Fruit fly (Drosophila melanogaster) whole organism, embryonic: ENCODE data around the gene CG43245.

Experiments
- Ada2b ChIP-seq: fragments of 200-800 bp; sonication (Bioruptor generic); IDR thresholded peaks from 2 replicates; pipeline ENCODE4 v1.3.6; 2022; ENCODE audit warnings: missing biosample characterization, missing genetic modification characterization
- BEAF-32 ChIP-seq: fragments of 200-800 bp; sonication (Bioruptor generic); optimal IDR thresholded peaks from 3 replicates; lab custom pipeline; 2017; ENCODE audit warnings: missing biosample characterization, missing genetic modification characterization, mild to moderate bottlenecking, moderate library complexity, missing genetic modification reagents
- CG1024 ChIP-seq: fragments of 200-800 bp; sonication (Bioruptor generic); IDR thresholded peaks from 2 replicates; pipeline ENCODE4 v1.3.6; 2022; ENCODE audit warnings: missing biosample characterization, missing genetic modification characterization
- CG10267 ChIP-seq: fragments of 200-800 bp; sonication (Bioruptor generic); optimal IDR thresholded peaks from 2 replicates; lab custom pipeline; 2018; ENCODE audit warnings: missing biosample characterization, mild to moderate bottlenecking, missing genetic modification characterization, moderate library complexity
- CG11504 ChIP-seq: fragments of 200-800 bp; sonication (Bioruptor generic); optimal IDR thresholded peaks from 3 replicates; lab custom pipeline; 2019; ENCODE audit warnings: missing biosample characterization, mild to moderate bottlenecking, missing genetic modification characterization, moderate library complexity
- CG12155 ChIP-seq: fragments of 200-800 bp; sonication (Bioruptor generic); optimal IDR thresholded peaks from 3 replicates; lab custom pipeline; 2016; ENCODE audit warnings: missing biosample characterization, missing genetic modification characterization
- CG12219 ChIP-seq: fragments of 200-800 bp; sonication (Bioruptor generic); optimal IDR thresholded peaks from 3 replicates; lab custom pipeline; 2018; ENCODE audit warnings: missing biosample characterization, mild to moderate bottlenecking, missing genetic modification characterization
- CG12391 ChIP-seq: fragments of 200-800 bp; sonication (Bioruptor generic); optimal IDR thresholded peaks from 3 replicates; lab custom pipeline; 2018; ENCODE audit warnings: missing biosample characterization, mild to moderate bottlenecking, missing genetic modification characterization, moderate library complexity
- CG14965 ChIP-seq: fragments of 200-800 bp; sonication (Bioruptor generic); optimal IDR thresholded peaks from 2 replicates; lab custom pipeline; 2016; ENCODE audit warnings: missing biosample characterization, missing genetic modification characterization, borderline replicate concordance
- CG17359 ChIP-seq: fragments of 200-800 bp; sonication (Bioruptor generic); optimal IDR thresholded peaks from 3 replicates; lab custom pipeline; 2018; ENCODE audit warnings: missing biosample characterization, mild to moderate bottlenecking, missing genetic modification characterization, moderate library complexity
- CG17361 ChIP-seq: fragments of 200-800 bp; sonication (Bioruptor generic); IDR thresholded peaks from 3 replicates; pipeline ENCODE4 v1.3.6; 2022; ENCODE audit warnings: missing biosample characterization, missing genetic modification characterization
- CG17829 ChIP-seq: fragments of 200-800 bp; optimal IDR thresholded peaks from 2 replicates; lab custom pipeline; 2019; ENCODE audit warnings: missing biosample characterization, mild to moderate bottlenecking, missing genetic modification characterization, moderate library complexity
- CG18619 ChIP-seq: fragments of 200-800 bp; sonication (Bioruptor generic); optimal IDR thresholded peaks from 3 replicates; lab custom pipeline; 2017; ENCODE audit warnings: missing biosample characterization, mild to moderate bottlenecking, missing genetic modification characterization
- CG2712 ChIP-seq: fragments of 200-800 bp; optimal IDR thresholded peaks from 3 replicates; lab custom pipeline; 2019; ENCODE audit warnings: missing biosample characterization, mild to moderate bottlenecking, missing genetic modification characterization, moderate library complexity
- CG4360 ChIP-seq: fragments of 200-800 bp; sonication (Bioruptor generic); IDR thresholded peaks from 2 replicates; pipeline ENCODE4 v1.3.6; 2022; ENCODE audit warnings: missing biosample characterization, missing genetic modification characterization
- CG4424 ChIP-seq: fragments of 200-800 bp; sonication (Bioruptor generic); optimal IDR thresholded peaks from 3 replicates; lab custom pipeline; 2016; ENCODE audit warnings: missing biosample characterization, missing genetic modification characterization
- CG5245 ChIP-seq: fragments of 200-800 bp; sonication (Bioruptor generic); optimal IDR thresholded peaks from 3 replicates; lab custom pipeline; 2016; ENCODE audit warnings: missing biosample characterization, missing genetic modification characterization
- CG5953 ChIP-seq: fragments of 200-800 bp; sonication (Bioruptor generic); IDR thresholded peaks from 2 replicates; pipeline ENCODE4 v1.3.6; 2022; ENCODE audit warnings: missing biosample characterization, missing genetic modification characterization
- CG6654 ChIP-seq: fragments of 200-800 bp; sonication (Bioruptor generic); optimal IDR thresholded peaks from 2 replicates; lab custom pipeline; 2017; ENCODE audit warnings: missing biosample characterization, mild to moderate bottlenecking, missing genetic modification characterization
- CG6689 ChIP-seq: fragments of 200-800 bp; sonication (Bioruptor generic); IDR thresholded peaks from 2 replicates; pipeline ENCODE4 v1.3.6; 2022; ENCODE audit warnings: missing biosample characterization, missing genetic modification characterization
- CG8290 ChIP-seq, 3 experiments: fragments of 200-800 bp; sonication (Bioruptor generic); optimal IDR thresholded peaks; 2 replicates each; lab custom pipeline; 2016 to 2019; ENCODE audit warnings: missing biosample characterization in 3 of 3, missing genetic modification characterization in 3 of 3, mild to moderate bottlenecking in 2 of 3, moderate library complexity in 1 of 3
- CG9727 ChIP-seq: fragments of 200-800 bp; sonication (Bioruptor generic); optimal IDR thresholded peaks from 3 replicates; lab custom pipeline; 2017; ENCODE audit warnings: missing biosample characterization, mild to moderate bottlenecking, missing genetic modification characterization
- D ChIP-seq, 2 experiments: fragments of 200-800 bp in 1 of 2; fragments of >200 bp in 1 of 2; sonication (Bioruptor generic) in 1 of 2; optimal IDR thresholded peaks; 2 replicates in 1 of 2; 3 replicates in 1 of 2; lab custom pipeline; 2017; ENCODE audit warnings: mild to moderate bottlenecking in 1 of 2, missing biosample characterization in 1 of 2, missing genetic modification characterization in 1 of 2, missing genetic modification reagents in 1 of 2
- Dp ChIP-seq: fragments of 200-800 bp; sonication (Bioruptor generic); optimal IDR thresholded peaks from 2 replicates; lab custom pipeline; 2018; ENCODE audit warnings: missing biosample characterization, mild to moderate bottlenecking, missing genetic modification characterization, moderate library complexity
- HLH4C ChIP-seq: fragments of 200-800 bp; sonication (Bioruptor generic); IDR thresholded peaks from 3 replicates; pipeline ENCODE4 v1.3.6; 2022; ENCODE audit warnings: missing biosample characterization, missing genetic modification characterization; ENCODE audit not compliant: partially characterized antibody
- HmgD ChIP-seq: fragments of 200-800 bp; sonication (Bioruptor generic); optimal IDR thresholded peaks from 3 replicates; lab custom pipeline; 2016; ENCODE audit warnings: missing biosample characterization, missing genetic modification characterization
- HmgZ ChIP-seq: fragments of 200-800 bp; sonication (Bioruptor generic); optimal IDR thresholded peaks from 2 replicates; lab custom pipeline; 2018; ENCODE audit warnings: missing biosample characterization, mild to moderate bottlenecking, missing genetic modification characterization
- NK7.1 ChIP-seq: fragments of 200-800 bp; sonication (Bioruptor generic); optimal IDR thresholded peaks from 3 replicates; lab custom pipeline; 2016; ENCODE audit warnings: missing biosample characterization, missing genetic modification characterization
- Nf-YC ChIP-seq: fragments of 200-800 bp; optimal IDR thresholded peaks from 3 replicates; lab custom pipeline; 2019; ENCODE audit warnings: missing biosample characterization, mild to moderate bottlenecking, missing genetic modification characterization, moderate library complexity
- PHDP ChIP-seq: fragments of 200-800 bp; sonication (Bioruptor generic); optimal IDR thresholded peaks from 3 replicates; lab custom pipeline; 2018; ENCODE audit warnings: missing biosample characterization, mild to moderate bottlenecking, missing genetic modification characterization, moderate library complexity
- Sry-β ChIP-seq: fragments of 200-800 bp; sonication (Bioruptor generic); optimal IDR thresholded peaks from 2 replicates; lab custom pipeline; 2018; ENCODE audit warnings: missing biosample characterization, mild to moderate bottlenecking, missing genetic modification characterization, moderate library complexity
- amos ChIP-seq: fragments of 200-800 bp; sonication (Bioruptor generic); IDR thresholded peaks from 2 replicates; pipeline ENCODE4 v1.3.6; 2022; ENCODE audit warnings: missing biosample characterization, missing genetic modification characterization; ENCODE audit not compliant: partially characterized antibody
- az2 ChIP-seq: fragments of 200-800 bp; sonication (Bioruptor generic); optimal IDR thresholded peaks from 3 replicates; lab custom pipeline; 2016; ENCODE audit warnings: missing biosample characterization, missing genetic modification characterization
- cad ChIP-seq: fragments of >200 bp; optimal IDR thresholded peaks from 2 replicates; lab custom pipeline; 2017; ENCODE audit warnings: missing biosample characterization, missing genetic modification characterization
- dmrt11E ChIP-seq: fragments of 200-800 bp; sonication (Bioruptor generic); optimal IDR thresholded peaks from 3 replicates; lab custom pipeline; 2018; ENCODE audit warnings: missing biosample characterization, mild to moderate bottlenecking, missing genetic modification characterization, moderate library complexity
- fd102C ChIP-seq: fragments of 200-800 bp; sonication (Bioruptor generic); optimal IDR thresholded peaks from 2 replicates; lab custom pipeline; 2018; ENCODE audit warnings: missing biosample characterization, mild to moderate bottlenecking, missing genetic modification characterization, moderate library complexity
- gsb-n ChIP-seq: fragments of 200-800 bp; sonication (Bioruptor generic); optimal IDR thresholded peaks from 3 replicates; lab custom pipeline; 2018; ENCODE audit warnings: missing biosample characterization, mild to moderate bottlenecking, missing genetic modification characterization
- hbn ChIP-seq: fragments of 200-800 bp; sonication (Bioruptor generic); IDR thresholded peaks from 2 replicates; pipeline ENCODE4 v1.3.6; 2022; ENCODE audit warnings: missing biosample characterization, missing genetic modification characterization; ENCODE audit not compliant: partially characterized antibody
- mld ChIP-seq: fragments of 200-800 bp; sonication (Bioruptor generic); IDR thresholded peaks from 3 replicates; pipeline ENCODE4 v1.3.6; 2022; ENCODE audit warnings: missing biosample characterization, missing genetic modification characterization; ENCODE audit not compliant: partially characterized antibody
- nau ChIP-seq: fragments of 200-800 bp; sonication (Bioruptor generic); optimal IDR thresholded peaks from 3 replicates; lab custom pipeline; 2017; ENCODE audit warnings: missing biosample characterization, mild to moderate bottlenecking, missing genetic modification characterization, missing genetic modification reagents
- phol ChIP-seq: fragments of 200-800 bp; sonication (Bioruptor generic); optimal IDR thresholded peaks from 3 replicates; lab custom pipeline; 2018; ENCODE audit warnings: missing biosample characterization, mild to moderate bottlenecking, missing genetic modification characterization, moderate library complexity
- run ChIP-seq: fragments of 200-800 bp; sonication (Bioruptor generic); optimal IDR thresholded peaks from 3 replicates; lab custom pipeline; 2018; ENCODE audit warnings: missing biosample characterization, mild to moderate bottlenecking, missing genetic modification characterization
- so ChIP-seq: fragments of 200-800 bp; sonication (Bioruptor generic); IDR thresholded peaks from 3 replicates; pipeline ENCODE4 v1.3.6; 2022; ENCODE audit warnings: missing biosample characterization, missing genetic modification characterization
- sr ChIP-seq: fragments of 200-800 bp; sonication (Bioruptor generic); IDR thresholded peaks from 3 replicates; pipeline ENCODE4 v1.3.6; 2022; ENCODE audit warnings: missing biosample characterization, missing genetic modification characterization
- trh ChIP-seq: fragments of 200-800 bp; sonication (Bioruptor generic); optimal IDR thresholded peaks from 2 replicates; lab custom pipeline; 2016; ENCODE audit warnings: missing biosample characterization, missing genetic modification characterization
- z ChIP-seq: fragments of 200-800 bp; sonication (Bioruptor generic); IDR thresholded peaks from 3 replicates; pipeline ENCODE4 v1.3.6; 2022; ENCODE audit warnings: missing biosample characterization, missing genetic modification characterization
- zf30C ChIP-seq: fragments of 200-800 bp; sonication (Bioruptor generic); optimal IDR thresholded peaks from 3 replicates; lab custom pipeline; 2018; ENCODE audit warnings: missing biosample characterization, mild to moderate bottlenecking, missing genetic modification characterization
- zfh2 ChIP-seq: fragments of 200-800 bp; sonication (Bioruptor generic); optimal IDR thresholded peaks from 2 replicates; lab custom pipeline; 2016; ENCODE audit warnings: missing biosample characterization, missing genetic modification characterization

The CG43245 gene

DNA sequence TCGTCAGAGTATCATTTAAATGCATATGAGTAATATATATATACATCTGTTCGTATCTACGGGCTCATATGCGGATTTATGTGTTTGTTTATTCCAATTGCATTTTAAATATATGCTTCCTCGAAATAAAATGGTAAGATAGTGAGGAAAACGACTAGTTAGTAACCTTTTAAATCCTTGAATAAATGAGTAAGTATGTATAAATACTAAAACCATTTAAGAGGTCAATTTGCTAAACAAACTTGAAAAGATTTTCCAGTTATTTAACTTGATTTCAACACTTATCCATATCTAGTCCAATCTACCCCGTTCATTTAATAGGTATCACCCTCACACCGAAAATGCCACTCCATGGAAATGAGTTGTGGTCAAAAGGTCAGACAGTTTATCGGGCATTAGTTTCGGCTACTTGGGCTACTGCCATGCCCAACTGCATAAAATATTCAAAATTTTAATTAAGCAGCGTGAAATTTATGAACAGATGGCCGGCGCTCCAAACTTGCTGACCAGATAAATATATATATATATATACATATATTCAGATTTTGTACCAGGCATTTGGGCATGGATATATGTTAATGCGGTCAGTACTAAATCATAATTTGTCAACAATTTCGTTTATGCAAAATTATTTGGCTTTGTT, 26.1 kb upstream of the CG43245 start (continued):
- TF ChIP-seq CG11504 (tag; lab: Kevin White, UChicago) (peak; percentile 77), sr (GFP tag; lab: Robert Waterston, UW) (no peak), CG1024 (0 out of 2 replicates have a peak, but pooled peaks have one; percentile 29), nau (GFP tag; lab: Kevin White, UChicago) (peak; percentile 16), az2 (GFP tag; lab: Kevin White, UChicago) (peak; percentile 66), CG9727 (peak; percentile 7), Dp (GFP tag; lab: Kevin White, UChicago) (no peak), CG12219 (GFP tag; lab: Kevin White, UChicago) (peak; percentile 1), CG17829 (peak; percentile 37), zf30C (no peak), CG17361 (GFP tag; lab: Robert Waterston, UW) (peak; percentile 62; the same call in 2 of the 3 replicates), Ada2b (peak; percentile 52), fd102C (GFP tag; lab: Kevin White, UChicago) (no peak), CG6689 (GFP tag; lab: Robert Waterston, UW) (peak; percentile 71), CG12391 (peak; percentile 61), CG12155 (GFP tag; lab: Kevin White, UChicago) (no peak), CG4424 (GFP tag; lab: Kevin White, UChicago) (peak; percentile 56), gsb-n (tag; lab: Kevin White, UChicago) (peak; percentile 64), phol (tag; lab: Kevin White, UChicago) (peak; percentile 68), CG14965 (GFP tag; lab: Kevin White, UChicago) (no peak), D (optimal IDR thresholded peaks at IDR 0.05; lab: Kevin White, UChicago) (no peak), D (GFP tag; optimal IDR thresholded peaks at IDR 0.05; lab: Kevin White, UChicago) (peak; percentile 56), trh (peak; percentile 39), HLH4C (GFP tag; lab: Robert Waterston, UW) (no peak), CG18619 (GFP tag; lab: Kevin White, UChicago) (no peak), CG8290 (GFP tag; optimal IDR thresholded peaks at IDR 0.05; lab: Kevin White, UChicago) (no peak), CG8290 (tag; optimal IDR thresholded peaks at IDR 0.05; lab: Kevin White, UChicago) (peak in 1 of 2 experiments; percentile 48), HmgD (no peak), HmgZ (tag; lab: Kevin White, UChicago) (no peak), BEAF-32 (GFP tag; lab: Kevin White, UChicago) (no peak), hbn (GFP tag; lab: Robert Waterston, UW) (no peak), CG10267 (tag; lab: Kevin White, UChicago) (peak; percentile 35), so (no peak), mld (GFP tag; lab: Robert Waterston, UW) (no peak), run (tag; lab: Kevin White, UChicago) (peak; percentile 69), zfh2 (GFP tag; lab: Kevin White, UChicago) (no peak), CG5953 (no peak), CG2712 (tag; lab: Kevin White, UChicago) (peak; percentile 72), cad (GFP tag; lab: Kevin White, UChicago) (no peak), Nf-YC (no peak), Sry-β (no peak), NK7.1 (GFP tag; lab: Kevin White, UChicago) (no peak), CG5245 (GFP tag; lab: Kevin White, UChicago) (peak; percentile 44), amos (GFP tag; lab: Robert Waterston, UW) (no peak), CG4360 (GFP tag; lab: Robert Waterston, UW) (no peak), PHDP (tag; lab: Kevin White, UChicago) (peak; percentile 26), dmrt11E (tag; lab: Kevin White, UChicago) (peak; percentile 13), CG6654 (GFP tag; lab: Kevin White, UChicago) (no peak), z (GFP tag; lab: Robert Waterston, UW) (no peak), CG17359 (tag; lab: Kevin White, UChicago) (peak; percentile 68)
